Worm (Caenorhabditis elegans): ENCODE data around the gene srt-55.

The srt-55 gene

ce11 chrIII:10132495-10133450 lies 26.5 kb upstream of the srt-55 start (continued):
- peak in 1 of 2 experiments; percentile 29 for TF ChIP-seq mdl-1 (tag; optimal IDR thresholded peaks at IDR 0.05)
- TF ChIP-seq ceh-20 (GFP tag; IDR thresholded peaks at IDR 0.05) = no peak
- TF ChIP-seq F49E8.2 (tag; optimal IDR thresholded peaks at IDR 0.05; ENCODE audit: borderline replicate concordance) = no peak
- TF ChIP-seq lin-39 (tag; optimal IDR thresholded peaks at IDR 0.05) = no peak
- TF ChIP-seq nhr-237 (tag; optimal IDR thresholded peaks at IDR 0.05) = no peak
- no peak for TF ChIP-seq snpc-1.2 (GFP tag; IDR thresholded peaks at IDR 0.05)
- peak in 1 of 2 experiments; percentile 47 for TF ChIP-seq lsy-2 (tag; optimal IDR thresholded peaks at IDR 0.05)
- peak; percentile 79; the same call in 1 of the 2 replicates for TF ChIP-seq set-16 (GFP tag; IDR thresholded peaks at IDR 0.05)
- TF ChIP-seq zip-11 (GFP tag; IDR thresholded peaks at IDR 0.05) = no peak
- no peak for TF ChIP-seq ZK546.5 (tag; optimal IDR thresholded peaks at IDR 0.05)
- TF ChIP-seq zag-1 (tag; optimal IDR thresholded peaks at IDR 0.05) = no peak
- TF ChIP-seq nhr-25 (tag; optimal IDR thresholded peaks at IDR 0.05; ENCODE audit: borderline replicate concordance, insufficient read depth) = no peak
- no peak for TF ChIP-seq ztf-7 (tag; optimal IDR thresholded peaks at IDR 0.05)
- no peak for TF ChIP-seq nhr-111 (GFP tag; optimal IDR thresholded peaks at IDR 0.05)
- TF ChIP-seq cey-2 (tag; optimal IDR thresholded peaks at IDR 0.05; ENCODE audit: borderline replicate concordance, insufficient read depth) = peak; percentile 7
- no peak for TF ChIP-seq sdz-12 (GFP tag; optimal IDR thresholded peaks at IDR 0.05)
- TF ChIP-seq skn-1 (tag; optimal IDR thresholded peaks at IDR 0.05) = no peak
- TF ChIP-seq mxl-3 (GFP tag; optimal IDR thresholded peaks at IDR 0.05) = peak; percentile 16
- TF ChIP-seq ceh-32 (tag; optimal IDR thresholded peaks at IDR 0.05; ENCODE audit: poor library complexity) = no peak
- TF ChIP-seq gei-8 (GFP tag; optimal IDR thresholded peaks at IDR 0.05) = no peak
- TF ChIP-seq dpl-1 (GFP tag; optimal IDR thresholded peaks at IDR 0.05) = peak; percentile 25
- TF ChIP-seq F10B5.3 (tag; optimal IDR thresholded peaks at IDR 0.05) = no peak
- TF ChIP-seq spr-3 (GFP tag; optimal IDR thresholded peaks at IDR 0.05) = no peak
- peak; percentile 37 for TF ChIP-seq mes-2 (tag; optimal IDR thresholded peaks at IDR 0.05; ENCODE audit: poor library complexity, severe bottlenecking)
- no peak for TF ChIP-seq tag-97 (GFP tag; IDR thresholded peaks at IDR 0.05)
- TF ChIP-seq nhr-28 (tag; optimal IDR thresholded peaks at IDR 0.05) = peak; percentile 73
- no peak for TF ChIP-seq nhr-10 (tag; optimal IDR thresholded peaks at IDR 0.05)
- no peak for TF ChIP-seq dmd-9 (GFP tag; IDR thresholded peaks at IDR 0.05)
- TF ChIP-seq Y105C5A.15 (GFP tag; IDR thresholded peaks at IDR 0.05) = no peak
- TF ChIP-seq nhr-42 (GFP tag; IDR thresholded peaks at IDR 0.05) = no peak
- TF ChIP-seq nhr-76 (tag; optimal IDR thresholded peaks at IDR 0.05) = no peak
- TF ChIP-seq Y5F2A.4 (GFP tag; optimal IDR thresholded peaks at IDR 0.05) = no peak
- no peak for TF ChIP-seq F44E2.7 (GFP tag; IDR thresholded peaks at IDR 0.05)
- no peak for TF ChIP-seq R02D3.7 (tag; optimal IDR thresholded peaks at IDR 0.05)
- TF ChIP-seq nhr-102 (tag; optimal IDR thresholded peaks at IDR 0.05) = no peak
- TF ChIP-seq vab-7 (GFP tag; IDR thresholded peaks at IDR 0.05) = no peak
- no peak for TF ChIP-seq aly-2 (tag; optimal IDR thresholded peaks at IDR 0.05)

- TF ChIP-seq aha-1 (tag) (peak; percentile 11), attf-4 (tag; optimal IDR thresholded peaks at IDR 0.05) (no peak), T20F7.1 (GFP tag; optimal IDR thresholded peaks at IDR 0.05) (no peak), hlh-11 (tag; optimal IDR thresholded peaks at IDR 0.05) (peak; percentile 10), gei-8 (GFP tag; optimal IDR thresholded peaks at IDR 0.05) (no peak), ceh-62 (tag; optimal IDR thresholded peaks at IDR 0.05) (no peak), tra-1 (GFP tag; IDR thresholded peaks at IDR 0.05) (0 out of 2 replicates have a peak, but pooled peaks have one; percentile 28), hlh-30 (tag; optimal IDR thresholded peaks at IDR 0.05; ENCODE audit: insufficient read depth) (no peak), F10B5.3 (tag; optimal IDR thresholded peaks at IDR 0.05) (no peak), dve-1 (tag; optimal IDR thresholded peaks at IDR 0.05; ENCODE audit: insufficient read depth) (peak; percentile 20), T26A8.4 (GFP tag; IDR thresholded peaks at IDR 0.05) (no peak), F37D6.2 (tag; optimal IDR thresholded peaks at IDR 0.05) (no peak), unc-130 (GFP tag; optimal IDR thresholded peaks at IDR 0.05) (no peak), zip-2 (tag; optimal IDR thresholded peaks at IDR 0.05) (no peak), vab-7 (GFP tag; IDR thresholded peaks at IDR 0.05) (no peak), unc-39 (tag; optimal IDR thresholded peaks at IDR 0.05) (no peak), nhr-48 (tag; optimal IDR thresholded peaks at IDR 0.05) (no peak)
These were observed 20.1 kb upstream of the srt-55 start for ce11 chrIII:10126375-10126774.
